Worm (Caenorhabditis elegans) whole organism, mixed stage, embryonic: ENCODE data around the gene emc-5.

Experiments
- M03D4.4 ChIP-seq: sonication (generic microtip); optimal IDR thresholded peaks from 2 replicates; lab custom pipeline; 2017; ENCODE audit warnings: mild to moderate bottlenecking, missing genetic modification characterization, missing compliant biosample characterization
- ceh-39 ChIP-seq: fragments of 150-350 bp; optimal IDR thresholded peaks from 2 replicates; lab custom pipeline; 2014; ENCODE audit warnings: missing biosample characterization, missing genetic modification characterization
- ceh-43 ChIP-seq: fragments of 200-800 bp; sonication (Bioruptor generic); optimal IDR thresholded peaks from 2 replicates; lab custom pipeline; 2018; ENCODE audit warnings: mild to moderate bottlenecking, missing genetic modification characterization, moderate library complexity, missing compliant biosample characterization
- ces-1 ChIP-seq: fragments of 150-350 bp; optimal IDR thresholded peaks from 2 replicates; lab custom pipeline; 2014; ENCODE audit warnings: missing biosample characterization, missing genetic modification reagents, missing genetic modification characterization
- drap-1 ChIP-seq: fragments of 200-800 bp; sonication (Bioruptor generic); optimal IDR thresholded peaks from 3 replicates; lab custom pipeline; 2018; ENCODE audit warnings: mild to moderate bottlenecking, missing genetic modification characterization, missing compliant biosample characterization
- elt-1 ChIP-seq: sonication (generic microtip); optimal IDR thresholded peaks from 2 replicates; lab custom pipeline; 2017; ENCODE audit warnings: missing genetic modification characterization, mild to moderate bottlenecking, missing compliant biosample characterization, antibody characterized with exemption, moderate library complexity, borderline replicate concordance; ENCODE audit not compliant: insufficient read depth
- flh-1 ChIP-seq: fragments of 200-800 bp; sonication (Bioruptor generic); optimal IDR thresholded peaks from 2 replicates; lab custom pipeline; 2018; ENCODE audit warnings: mild to moderate bottlenecking, missing genetic modification characterization, moderate library complexity, missing compliant biosample characterization
- hlh-1 ChIP-seq: fragments of 150-350 bp; optimal IDR thresholded peaks from 2 replicates; lab custom pipeline; 2014; ENCODE audit warnings: missing biosample characterization, missing genetic modification reagents, missing genetic modification characterization
- mab-5 ChIP-seq: fragments of 150-350 bp; optimal IDR thresholded peaks from 2 replicates; lab custom pipeline; 2014; ENCODE audit warnings: missing biosample characterization, missing genetic modification characterization
- nhr-12 ChIP-seq: fragments of 150-350 bp; optimal IDR thresholded peaks from 2 replicates; lab custom pipeline; 2014; ENCODE audit warnings: missing biosample characterization, missing genetic modification characterization
- sptf-1 ChIP-seq: sonication (generic microtip); optimal IDR thresholded peaks from 2 replicates; lab custom pipeline; 2017; ENCODE audit warnings: mild to moderate bottlenecking, missing genetic modification characterization, moderate library complexity, missing compliant biosample characterization
- unc-120 ChIP-seq: sonication (generic microtip); optimal IDR thresholded peaks from 2 replicates; lab custom pipeline; 2017; ENCODE audit warnings: missing genetic modification characterization, missing compliant biosample characterization; ENCODE audit not compliant: poor library complexity, severe bottlenecking

emc-5 gene

ce11 chrII:11547254-11547687 lies 50.7 kb downstream of the emc-5 start, which contains the start of gene F54D5.7:
Gene F54D5.7 (plus strand): TSS chrII:11547517.
- TF ChIP-seq ceh-39 (tag; lab: Kevin White, UChicago) (no peak), flh-1 (peak; percentile 11), ceh-43 (GFP tag; lab: Kevin White, UChicago) (peak; percentile 51), drap-1 (GFP tag; lab: Kevin White, UChicago) (no peak), mab-5 (tag; lab: Kevin White, UChicago) (no peak), hlh-1 (tag; lab: Kevin White, UChicago) (peak; percentile 4), unc-120 (peak; percentile 38), nhr-12 (peak; percentile 3), ces-1 (GFP tag; lab: Kevin White, UChicago) (peak; percentile 5), sptf-1 (no peak), M03D4.4 (tag; lab: Kevin White, UChicago) (peak; percentile 9), elt-1 (peak; percentile 8)
- TF ChIP-seq, all 35 proteins: peak for 8
